Fruit fly (Drosophila melanogaster) whole organism, wandering third instar larva: ENCODE data around the gene t-cup.

ENCODE experiments used
- Abd-B ChIP-seq: fragments of >200 bp; optimal IDR thresholded peaks from 2 replicates; lab custom pipeline; 2017; ENCODE audit warnings: missing biosample characterization, missing genetic modification characterization
- CG32264 ChIP-seq: fragments of 200-800 bp; sonication (Bioruptor generic); optimal IDR thresholded peaks from 2 replicates; lab custom pipeline; 2016; ENCODE audit warnings: missing biosample characterization, missing genetic modification characterization
- CG9705 ChIP-seq: fragments of 200-800 bp; sonication (Bioruptor generic); optimal IDR thresholded peaks from 2 replicates; lab custom pipeline; 2018; ENCODE audit warnings: missing biosample characterization, mild to moderate bottlenecking, missing genetic modification characterization
- CrebA ChIP-seq: fragments of 200-800 bp; sonication (Bioruptor generic); optimal IDR thresholded peaks from 2 replicates; lab custom pipeline; 2016; ENCODE audit warnings: missing biosample characterization, mild to moderate bottlenecking, missing genetic modification characterization, borderline replicate concordance
- Dfd ChIP-seq: fragments of >200 bp; optimal IDR thresholded peaks from 2 replicates; lab custom pipeline; 2017; ENCODE audit warnings: missing biosample characterization, missing genetic modification characterization
- Dif ChIP-seq: fragments of 200-275, 200-300 bp; sonication (Bioruptor generic); optimal IDR thresholded peaks from 2 replicates; lab custom pipeline; 2018; ENCODE audit warnings: missing biosample characterization, missing genetic modification characterization; ENCODE audit not compliant: partially characterized antibody
- GATAd ChIP-seq: sonication (Bioruptor generic); optimal IDR thresholded peaks from 2 replicates; lab custom pipeline; 2016; ENCODE audit warnings: missing biosample characterization, missing genetic modification characterization
- HLH106 ChIP-seq: fragments of 200-800 bp; optimal IDR thresholded peaks from 3 replicates; lab custom pipeline; 2019; ENCODE audit warnings: missing biosample characterization, mild to moderate bottlenecking, missing genetic modification characterization, moderate library complexity
- Hnf4 ChIP-seq: fragments of 200-800 bp; sonication (Bioruptor generic); optimal IDR thresholded peaks from 2 replicates; lab custom pipeline; 2016; ENCODE audit warnings: missing biosample characterization, mild to moderate bottlenecking, missing genetic modification characterization
- Hr78 ChIP-seq: fragments of >200 bp; optimal IDR thresholded peaks from 2 replicates; lab custom pipeline; 2017; ENCODE audit warnings: missing biosample characterization, missing genetic modification characterization
- Hr83 ChIP-seq: fragments of 200-300 bp; sonication (Bioruptor generic); optimal IDR thresholded peaks from 2 replicates; lab custom pipeline; 2016; ENCODE audit warnings: missing biosample characterization, mild to moderate bottlenecking, missing genetic modification characterization, moderate library complexity; ENCODE audit not compliant: poor library complexity, severe bottlenecking
- Jra ChIP-seq: sonication (Bioruptor generic); optimal IDR thresholded peaks from 2 replicates; lab custom pipeline; 2016; ENCODE audit warnings: missing biosample characterization, missing genetic modification characterization
- Mio ChIP-seq: sonication (Bioruptor generic); optimal IDR thresholded peaks from 2 replicates; lab custom pipeline; 2016; ENCODE audit warnings: missing biosample characterization, missing genetic modification characterization
- Myc ChIP-seq: fragments of >200 bp; optimal IDR thresholded peaks from 2 replicates; lab custom pipeline; 2017
- N ChIP-seq: fragments of >200 bp; optimal IDR thresholded peaks from 2 replicates; lab custom pipeline; 2018; ENCODE audit warnings: missing biosample characterization, missing external identifiers, missing genetic modification characterization
- OdsH ChIP-seq: fragments of 200-800 bp; sonication (Bioruptor generic); optimal IDR thresholded peaks from 2 replicates; lab custom pipeline; 2016; ENCODE audit warnings: missing biosample characterization, mild to moderate bottlenecking, missing genetic modification characterization
- Rel ChIP-seq, 2 experiments: fragments of 200-800 bp; sonication (Bioruptor generic) in 1 of 2; optimal IDR thresholded peaks; 2 replicates in 1 of 2; 3 replicates in 1 of 2; lab custom pipeline; 2016 to 2019; ENCODE audit warnings: mild to moderate bottlenecking in 2 of 2, missing biosample characterization in 2 of 2, missing genetic modification characterization in 2 of 2, moderate library complexity in 1 of 2
- Sp1 ChIP-seq: fragments of 200-800 bp; sonication (Bioruptor generic); optimal IDR thresholded peaks from 3 replicates; lab custom pipeline; 2019; ENCODE audit warnings: missing biosample characterization, mild to moderate bottlenecking, missing genetic modification characterization, moderate library complexity
- Vsx2 ChIP-seq: fragments of 200-300, 225-300 bp; sonication (Bioruptor generic); optimal IDR thresholded peaks from 2 replicates; lab custom pipeline; 2018; ENCODE audit warnings: missing biosample characterization, missing genetic modification characterization; ENCODE audit not compliant: partially characterized antibody
- br ChIP-seq: fragments of 200-800 bp; sonication (Bioruptor generic); optimal IDR thresholded peaks from 2 replicates; lab custom pipeline; 2016; ENCODE audit warnings: missing biosample characterization, missing genetic modification characterization
- brk ChIP-seq: fragments of 200-800 bp; sonication (Bioruptor generic); optimal IDR thresholded peaks from 2 replicates; lab custom pipeline; 2016; ENCODE audit warnings: missing biosample characterization, mild to moderate bottlenecking, missing genetic modification characterization
- dl ChIP-seq, 2 experiments: fragments of 175-275, 200-275 bp in 1 of 2; fragments of 200-275 bp in 1 of 2; sonication (Bioruptor generic); optimal IDR thresholded peaks; lab custom pipeline; 2018; ENCODE audit warnings: mild to moderate bottlenecking in 2 of 2, missing biosample characterization in 2 of 2, missing genetic modification characterization in 2 of 2, moderate library complexity in 2 of 2; ENCODE audit not compliant: partially characterized antibody in 2 of 2, insufficient read depth in 1 of 2
- dmrt93B ChIP-seq: fragments of 200-800 bp; sonication (Bioruptor generic); optimal IDR thresholded peaks from 2 replicates; lab custom pipeline; 2018; ENCODE audit warnings: missing biosample characterization, mild to moderate bottlenecking, missing genetic modification characterization
- dsf ChIP-seq: sonication (Bioruptor generic); optimal IDR thresholded peaks from 2 replicates; lab custom pipeline; 2016; ENCODE audit warnings: missing biosample characterization, missing genetic modification characterization, borderline replicate concordance
- ey ChIP-seq: fragments of 200-800 bp; sonication (Bioruptor generic); optimal IDR thresholded peaks from 2 replicates; lab custom pipeline; 2016; ENCODE audit warnings: missing biosample characterization, missing genetic modification characterization
- foxo ChIP-seq, 2 experiments: fragments of 200-800 bp; sonication (Bioruptor generic); optimal IDR thresholded peaks; 2 replicates in 1 of 2; 3 replicates in 1 of 2; lab custom pipeline; 2016 to 2017; ENCODE audit warnings: missing biosample characterization in 2 of 2, missing genetic modification characterization in 2 of 2
- fru ChIP-seq: fragments of 200-800 bp; sonication (Bioruptor generic); optimal IDR thresholded peaks from 3 replicates; lab custom pipeline; 2016; ENCODE audit warnings: missing biosample characterization, mild to moderate bottlenecking, missing genetic modification characterization
- h ChIP-seq: fragments of 200-800 bp; sonication (Bioruptor generic); optimal IDR thresholded peaks from 3 replicates; lab custom pipeline; 2016; ENCODE audit warnings: missing biosample characterization, mild to moderate bottlenecking, missing genetic modification characterization
- jim ChIP-seq: fragments of 175-275, 200-325 bp; sonication (Bioruptor generic); optimal IDR thresholded peaks from 2 replicates; lab custom pipeline; 2016; ENCODE audit warnings: missing biosample characterization, mild to moderate bottlenecking, missing genetic modification characterization
- lola ChIP-seq: fragments of >200 bp; optimal IDR thresholded peaks from 2 replicates; lab custom pipeline; 2017; ENCODE audit warnings: missing biosample characterization, missing genetic modification characterization
- pan ChIP-seq: fragments of >200 bp; optimal IDR thresholded peaks from 2 replicates; lab custom pipeline; 2017
- psq ChIP-seq: fragments of 200-800 bp; sonication (Bioruptor generic); optimal IDR thresholded peaks from 3 replicates; lab custom pipeline; 2017; ENCODE audit warnings: missing biosample characterization, mild to moderate bottlenecking, missing genetic modification characterization, moderate library complexity
- rgr ChIP-seq: fragments of 200-800 bp; sonication (Bioruptor generic); optimal IDR thresholded peaks from 3 replicates; lab custom pipeline; 2016; ENCODE audit warnings: missing biosample characterization, mild to moderate bottlenecking, missing genetic modification characterization
- sage ChIP-seq: fragments of 200-800 bp; sonication (Bioruptor generic); optimal IDR thresholded peaks from 2 replicates; lab custom pipeline; 2016; ENCODE audit warnings: missing biosample characterization, mild to moderate bottlenecking, missing genetic modification characterization
- sv ChIP-seq: fragments of 200-800 bp; sonication (Bioruptor generic); optimal IDR thresholded peaks from 3 replicates; lab custom pipeline; 2016; ENCODE audit warnings: missing biosample characterization, missing genetic modification characterization
- tai ChIP-seq: sonication (Bioruptor generic); optimal IDR thresholded peaks from 2 replicates; lab custom pipeline; 2016; ENCODE audit warnings: missing biosample characterization, missing genetic modification characterization
- usp ChIP-seq: fragments of >200 bp; optimal IDR thresholded peaks from 2 replicates; lab custom pipeline; 2017; ENCODE audit warnings: missing biosample characterization, missing genetic modification characterization
- woc ChIP-seq: sonication (Bioruptor generic); optimal IDR thresholded peaks from 2 replicates; lab custom pipeline; 2016; ENCODE audit warnings: missing biosample characterization, mild to moderate bottlenecking, missing genetic modification characterization

Gene t-cup

DNA sequence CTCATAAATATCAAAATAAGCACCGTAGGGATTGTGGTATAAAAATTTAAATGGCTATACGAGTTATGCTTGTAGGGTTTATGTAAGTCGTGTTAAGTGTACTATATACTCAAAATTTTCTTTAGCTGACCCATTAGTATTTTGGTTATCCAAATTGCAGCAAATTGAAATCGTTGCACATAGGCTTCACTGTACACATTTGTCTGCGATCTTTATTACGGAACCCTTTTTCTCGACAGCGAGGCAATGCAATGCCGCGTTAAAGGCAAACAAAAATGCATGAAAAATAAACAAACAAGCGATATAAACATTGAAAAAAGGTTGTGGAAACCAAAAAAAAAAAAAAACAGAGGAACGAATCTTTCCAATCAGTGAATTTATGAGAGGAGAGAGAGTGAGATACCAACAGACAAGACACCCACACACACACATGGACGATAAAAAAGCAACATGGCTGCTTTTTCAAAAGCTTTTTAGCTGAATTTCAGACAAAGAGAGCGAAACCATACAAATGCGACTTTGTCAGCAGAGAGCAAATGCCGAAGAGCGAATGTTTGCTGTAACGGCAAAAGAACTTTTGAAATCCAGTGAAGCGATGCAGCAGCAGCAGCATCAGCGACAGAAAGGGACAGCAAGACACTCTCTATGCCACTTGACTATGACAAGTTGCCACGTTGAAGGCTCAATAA, 13.1 kb downstream of the t-cup start:
- peak; percentile 69 for TF ChIP-seq dsf (GFP tag; lab: Kevin White, UChicago)
- TF ChIP-seq Vsx2 (GFP tag; lab: Kevin White, UChicago), result no peak
- no peak for TF ChIP-seq jim (GFP tag; lab: Kevin White, UChicago)
- peak; percentile 93 for TF ChIP-seq sage (GFP tag; lab: Kevin White, UChicago)
- no peak for TF ChIP-seq Hr83 (GFP tag; lab: Kevin White, UChicago)
- TF ChIP-seq CG9705 (GFP tag; lab: Kevin White, UChicago), result peak; percentile 96
- peak; percentile 95 for TF ChIP-seq CG32264 (GFP tag; lab: Kevin White, UChicago)
- peak; percentile 93 for TF ChIP-seq dmrt93B
- TF ChIP-seq OdsH (GFP tag; lab: Kevin White, UChicago), result peak; percentile 97
- no peak for TF ChIP-seq usp (GFP tag; lab: Kevin White, UChicago)
- TF ChIP-seq Hnf4, result peak; percentile 96
- TF ChIP-seq tai, result peak; percentile 89
- TF ChIP-seq pan, result no peak
- peak; percentile 97 for TF ChIP-seq rgr (GFP tag; lab: Kevin White, UChicago)
- TF ChIP-seq Dfd (GFP tag; lab: Kevin White, UChicago), result peak; percentile 24
- peak; percentile 94 for TF ChIP-seq psq (GFP tag; lab: Kevin White, UChicago)
- TF ChIP-seq br (GFP tag; lab: Kevin White, UChicago), result peak; percentile 97
- peak; percentile 68 for TF ChIP-seq GATAd (GFP tag; lab: Kevin White, UChicago)
- peak; percentile 46 to 66 for TF ChIP-seq dl (GFP tag; optimal IDR thresholded peaks at IDR 0.05; lab: Kevin White, UChicago; ENCODE audit: insufficient read depth in 1 of 2, partially characterized antibody in 2 of 2)
- TF ChIP-seq Hr78 (GFP tag; lab: Kevin White, UChicago), result no peak
- peak; percentile 77 to 97 for TF ChIP-seq foxo (GFP tag; optimal IDR thresholded peaks at IDR 0.05; lab: Kevin White, UChicago)
- peak; percentile 82 for TF ChIP-seq sv (GFP tag; lab: Kevin White, UChicago)
- peak; percentile 98 for TF ChIP-seq woc (GFP tag; lab: Kevin White, UChicago)
- TF ChIP-seq brk, result peak; percentile 70
- TF ChIP-seq fru, result peak; percentile 97
- peak; percentile 98 for TF ChIP-seq ey
- TF ChIP-seq Rel (GFP tag; optimal IDR thresholded peaks at IDR 0.05; lab: Kevin White, UChicago), result no peak
- TF ChIP-seq Rel (tag; optimal IDR thresholded peaks at IDR 0.05; lab: Kevin White, UChicago), result peak; percentile 82
- no peak for TF ChIP-seq lola (GFP tag; lab: Kevin White, UChicago)
- peak; percentile 98 for TF ChIP-seq HLH106 (tag; lab: Kevin White, UChicago)
- peak; percentile 80 for TF ChIP-seq Jra (GFP tag; lab: Kevin White, UChicago)
- TF ChIP-seq Myc, result no peak
- no peak for TF ChIP-seq Abd-B
- TF ChIP-seq N (GFP tag; lab: Kevin White, UChicago), result no peak
- TF ChIP-seq Dif (GFP tag; lab: Kevin White, UChicago), result peak; percentile 67
- TF ChIP-seq CrebA (GFP tag; lab: Kevin White, UChicago), result no peak
- peak; percentile 96 for TF ChIP-seq Sp1 (GFP tag; lab: Kevin White, UChicago)
- peak; percentile 97 for TF ChIP-seq h (GFP tag; lab: Kevin White, UChicago)
- TF ChIP-seq Mio (GFP tag; lab: Kevin White, UChicago), result peak; percentile 86

DNA sequence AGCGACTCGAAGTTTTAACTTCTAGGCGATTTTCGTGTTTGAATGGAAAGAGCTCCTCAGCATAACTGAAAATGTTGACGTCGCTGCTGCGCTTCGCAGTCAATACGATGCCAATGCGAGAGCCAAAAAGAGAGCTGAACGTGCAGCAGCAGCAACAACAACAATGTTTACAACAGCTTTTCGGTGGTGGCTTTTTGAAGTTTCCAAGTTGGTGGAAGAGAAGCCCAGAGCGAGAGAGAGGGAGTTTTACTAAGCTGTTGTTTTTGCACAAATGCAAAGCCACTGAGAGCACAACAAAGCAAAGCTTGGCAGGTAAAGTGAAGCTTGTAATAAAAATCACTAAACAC, 13.6 kb downstream of the t-cup start:
- TF ChIP-seq woc (GFP tag; lab: Kevin White, UChicago) (no peak), Dif (GFP tag; lab: Kevin White, UChicago) (peak; percentile 55), dl (GFP tag; optimal IDR thresholded peaks at IDR 0.05; lab: Kevin White, UChicago; ENCODE audit: insufficient read depth in 1 of 2, partially characterized antibody in 2 of 2) (peak; percentile 55 to 56)
